Worm (Caenorhabditis elegans) whole organism, L1 larva: ENCODE results near the gene ZK896.1.
A peak's percentile ranks its signal among the peaks of the same experiment; 100 is the strongest.

ENCODE experiments used
- blmp-1 ChIP-seq: fragments of 150-350 bp; optimal IDR thresholded peaks from 2 replicates; lab custom pipeline; 2014; ENCODE audit warnings: missing biosample characterization, missing genetic modification characterization
- ceh-82 ChIP-seq, 3 experiments: fragments of 150-350 bp in 1 of 3; sonication (generic microtip) in 2 of 3; optimal IDR thresholded peaks; 2 replicates each; lab custom pipeline; 2014 to 2017; ENCODE audit warnings: missing biosample characterization in 3 of 3, missing genetic modification characterization in 3 of 3
- ceh-88 ChIP-seq: fragments of 200-800 bp; sonication (Bioruptor generic); IDR thresholded peaks from 2 replicates; pipeline ENCODE4 v1.3.6; 2022; ENCODE audit warnings: missing genetic modification characterization, missing compliant biosample characterization
- ces-1 ChIP-seq: fragments of 150-350 bp; optimal IDR thresholded peaks from 2 replicates; lab custom pipeline; 2014; ENCODE audit warnings: missing biosample characterization, missing genetic modification reagents, missing genetic modification characterization
- dpl-1 ChIP-seq, 3 experiments: fragments of 150-350 bp in 2 of 3; sonication (generic microtip) in 1 of 3; optimal IDR thresholded peaks; 2 replicates each; lab custom pipeline; 2014 to 2017; ENCODE audit warnings: missing biosample characterization in 3 of 3, missing genetic modification characterization in 3 of 3, missing genetic modification reagents in 3 of 3
- efl-1 ChIP-seq, 4 experiments: fragments of 150-350 bp; optimal IDR thresholded peaks in 3 of 4; peaks in 1 of 4; 1 replicate in 1 of 4; 2 replicates in 3 of 4; lab custom pipeline; 2014; ENCODE audit warnings: missing biosample characterization in 2 of 4, missing genetic modification characterization in 2 of 4, missing genetic modification reagents in 2 of 4
- elt-2 ChIP-seq: sonication (generic microtip); optimal IDR thresholded peaks from 2 replicates; lab custom pipeline; 2016; ENCODE audit warnings: missing genetic modification characterization, mild to moderate bottlenecking, inconsistent platforms, missing compliant biosample characterization, missing genetic modification reagents
- fkh-10 ChIP-seq: sonication (generic microtip); optimal IDR thresholded peaks from 2 replicates; lab custom pipeline; 2017; ENCODE audit warnings: missing biosample characterization, missing genetic modification reagents, missing genetic modification characterization
- fkh-4 ChIP-seq: sonication (generic microtip); optimal IDR thresholded peaks from 2 replicates; lab custom pipeline; 2016; ENCODE audit warnings: missing compliant biosample characterization, missing genetic modification characterization, borderline replicate concordance
- grh-1 ChIP-seq: fragments of 200-800 bp; sonication (Bioruptor generic); IDR thresholded peaks from 2 replicates; pipeline ENCODE4 v1.3.6; 2022; ENCODE audit warnings: missing genetic modification reagents, missing genetic modification characterization, missing compliant biosample characterization
- hpl-2 ChIP-seq: fragments of 150-350 bp; optimal IDR thresholded peaks from 2 replicates; lab custom pipeline; 2014; ENCODE audit warnings: missing biosample characterization, missing genetic modification reagents, missing genetic modification characterization
- irx-1 ChIP-seq: sonication (generic microtip); optimal IDR thresholded peaks from 2 replicates; lab custom pipeline; 2016; ENCODE audit warnings: missing genetic modification characterization, missing compliant biosample characterization
- jun-1 ChIP-seq: fragments of 150-350 bp; optimal IDR thresholded peaks from 2 replicates; lab custom pipeline; 2014; ENCODE audit warnings: missing biosample characterization, missing genetic modification reagents, missing genetic modification characterization
- lin-14 ChIP-seq: fragments of 200-800 bp; sonication (Bioruptor generic); optimal IDR thresholded peaks from 2 replicates; lab custom pipeline; 2018; ENCODE audit warnings: mild to moderate bottlenecking, missing genetic modification characterization, moderate library complexity, missing compliant biosample characterization
- lin-15B ChIP-seq: fragments of 150-350 bp; sonication (generic microtip); optimal IDR thresholded peaks from 3 replicates; lab custom pipeline; 2014; ENCODE audit warnings: missing biosample characterization, missing genetic modification characterization
- lin-35 ChIP-seq, 2 experiments: fragments of 150-350 bp; optimal IDR thresholded peaks; 2 replicates each; lab custom pipeline; 2014; ENCODE audit warnings: missing biosample characterization in 2 of 2, missing genetic modification characterization in 2 of 2, missing genetic modification reagents in 2 of 2
- lsy-2 ChIP-seq, 2 experiments: fragments of 150-350 bp; optimal IDR thresholded peaks; 2 replicates each; lab custom pipeline; 2014; ENCODE audit warnings: missing biosample characterization in 2 of 2, missing genetic modification characterization in 2 of 2
- mab-9 ChIP-seq: fragments of 200-800 bp; sonication (Bioruptor generic); IDR thresholded peaks from 2 replicates; pipeline ENCODE4 v1.3.6; 2022; ENCODE audit warnings: missing genetic modification reagents, missing genetic modification characterization, missing compliant biosample characterization
- mef-2 ChIP-seq: fragments of 150-350 bp; optimal IDR thresholded peaks from 2 replicates; lab custom pipeline; 2014; ENCODE audit warnings: missing biosample characterization, missing genetic modification characterization
- mep-1 ChIP-seq: fragments of 150-350 bp; optimal IDR thresholded peaks from 2 replicates; lab custom pipeline; 2014; ENCODE audit warnings: missing biosample characterization, missing genetic modification characterization
- nhr-11 ChIP-seq: fragments of 150-350 bp; optimal IDR thresholded peaks from 2 replicates; lab custom pipeline; 2014; ENCODE audit warnings: missing biosample characterization, missing genetic modification characterization
- nhr-20 ChIP-seq: sonication (generic microtip); optimal IDR thresholded peaks from 2 replicates; lab custom pipeline; 2016; ENCODE audit warnings: mild to moderate bottlenecking, missing genetic modification characterization, missing compliant biosample characterization
- nhr-71 ChIP-seq: sonication (generic microtip); optimal IDR thresholded peaks from 2 replicates; lab custom pipeline; 2016; ENCODE audit warnings: mild to moderate bottlenecking, missing genetic modification characterization, moderate library complexity, missing compliant biosample characterization
- nhr-84 ChIP-seq: sonication (generic microtip); optimal IDR thresholded peaks from 2 replicates; lab custom pipeline; 2017; ENCODE audit warnings: missing biosample characterization, missing genetic modification characterization
- nhr-85 ChIP-seq: sonication (generic microtip); peaks from one replicate; lab custom pipeline; 2016; ENCODE audit warnings: missing genetic modification characterization, inconsistent platforms, missing compliant biosample characterization
- nhr-90 ChIP-seq: sonication (generic microtip); optimal IDR thresholded peaks from 2 replicates; lab custom pipeline; 2016; ENCODE audit warnings: mild to moderate bottlenecking, missing genetic modification characterization, missing compliant biosample characterization; ENCODE audit not compliant: poor library complexity
- pag-3 ChIP-seq: sonication (generic microtip); optimal IDR thresholded peaks from 2 replicates; lab custom pipeline; 2017; ENCODE audit warnings: missing genetic modification characterization, mild to moderate bottlenecking, missing compliant biosample characterization, antibody characterized with exemption, borderline replicate concordance; ENCODE audit not compliant: insufficient read depth
- pax-3 ChIP-seq: fragments of 200-800 bp; sonication (Bioruptor generic); optimal IDR thresholded peaks from 2 replicates; lab custom pipeline; 2018; ENCODE audit warnings: mild to moderate bottlenecking, missing genetic modification characterization, moderate library complexity, missing compliant biosample characterization
- skn-1 ChIP-seq: fragments of 150-350 bp; optimal IDR thresholded peaks from 2 replicates; lab custom pipeline; 2014; ENCODE audit warnings: missing biosample characterization, missing genetic modification characterization
- snpc-4 ChIP-seq: fragments of 150-350 bp; optimal IDR thresholded peaks from 2 replicates; lab custom pipeline; 2014; ENCODE audit warnings: missing biosample characterization, missing genetic modification characterization
- snu-23 ChIP-seq: sonication (generic microtip); optimal IDR thresholded peaks from 2 replicates; lab custom pipeline; 2016; ENCODE audit warnings: missing genetic modification characterization, missing compliant biosample characterization
- sox-4 ChIP-seq: sonication (generic microtip); optimal IDR thresholded peaks from 2 replicates; lab custom pipeline; 2016; ENCODE audit warnings: missing genetic modification characterization, missing compliant biosample characterization
- sptf-1 ChIP-seq: fragments of 150-350 bp; optimal IDR thresholded peaks from 2 replicates; lab custom pipeline; 2014; ENCODE audit warnings: missing biosample characterization, missing genetic modification characterization
- tbx-2 ChIP-seq: sonication (generic microtip); optimal IDR thresholded peaks from 2 replicates; lab custom pipeline; 2016; ENCODE audit warnings: missing genetic modification characterization, missing compliant biosample characterization
- unc-30 ChIP-seq: sonication (generic microtip); optimal IDR thresholded peaks from 2 replicates; lab custom pipeline; 2017; ENCODE audit warnings: missing biosample characterization, missing genetic modification characterization
- unc-86 ChIP-seq: sonication (generic microtip); optimal IDR thresholded peaks from 2 replicates; lab custom pipeline; 2016; ENCODE audit warnings: missing genetic modification characterization, missing compliant biosample characterization
- vab-15 ChIP-seq: sonication (generic microtip); optimal IDR thresholded peaks from 2 replicates; lab custom pipeline; 2017; ENCODE audit warnings: missing genotype, mild to moderate bottlenecking, missing genetic modification characterization, missing compliant biosample characterization
- zag-1 ChIP-seq: fragments of 150-350 bp; optimal IDR thresholded peaks from 2 replicates; lab custom pipeline; 2014; ENCODE audit warnings: missing biosample characterization, missing genetic modification characterization

ZK896.1 gene

DNA sequence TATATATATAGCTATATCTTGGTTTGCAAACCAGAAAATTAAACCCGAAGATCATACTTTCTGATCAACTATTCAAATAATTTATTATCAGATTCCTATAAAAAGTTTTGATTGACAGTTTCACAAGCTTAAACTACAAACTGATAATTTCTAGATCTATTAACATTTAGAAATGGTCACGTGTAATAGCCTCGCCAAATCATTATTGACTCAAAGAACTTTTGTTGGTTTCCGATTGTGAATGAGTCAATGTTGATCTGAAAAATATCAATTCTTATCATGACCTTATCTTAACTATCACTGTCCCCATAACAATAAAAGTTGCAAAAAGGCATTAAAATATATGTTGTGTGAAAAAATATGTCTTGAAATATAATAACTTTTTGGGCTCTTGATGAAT, 33.0 kb downstream of the ZK896.1 start:
- TF ChIP-seq nhr-90 (peak; percentile 8), blmp-1 (tag; lab: Kevin White, UChicago) (no peak), ceh-88 (no peak), pax-3 (tag; lab: Kevin White, UChicago) (peak; percentile 8), lin-15B (tag; lab: Kevin White, UChicago) (no peak), jun-1 (tag; lab: Kevin White, UChicago) (peak; percentile 36), lin-14 (GFP tag; lab: Kevin White, UChicago) (peak; percentile 8), grh-1 (no peak), nhr-11 (tag; lab: Kevin White, UChicago) (no peak), sptf-1 (no peak), nhr-84 (tag; lab: Kevin White, UChicago) (no peak), elt-2 (tag; lab: Kevin White, UChicago) (peak; percentile 98), lin-35 (GFP tag; optimal IDR thresholded peaks at IDR 0.05; lab: Kevin White, UChicago) (peak in 1 of 2 experiments; percentile 29), fkh-4 (tag; lab: Kevin White, UChicago) (no peak), nhr-20 (peak; percentile 33), nhr-71 (tag; lab: Kevin White, UChicago) (peak; percentile 17)

DNA sequence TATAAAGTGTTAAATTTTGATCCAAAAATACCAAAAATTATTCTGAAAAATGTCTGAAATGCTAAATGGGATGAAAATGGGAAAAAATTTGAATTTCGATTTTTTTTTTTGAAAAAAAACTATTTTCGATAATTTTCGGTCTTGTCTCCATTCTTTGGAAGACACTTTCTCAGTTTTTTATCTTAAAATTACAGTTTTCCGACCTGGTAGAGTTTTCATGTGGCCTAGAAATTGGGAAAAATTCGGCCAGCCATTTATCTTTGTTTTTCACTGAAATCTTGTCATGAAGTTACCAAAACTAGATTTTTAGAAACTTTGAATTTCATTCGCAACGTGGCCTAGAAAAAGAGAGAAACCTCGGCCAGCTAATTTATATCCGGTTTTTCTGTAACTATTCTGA, 34.3 kb downstream of the ZK896.1 start:
- TF ChIP-seq nhr-85 (peak; percentile 52), blmp-1 (tag; lab: Kevin White, UChicago) (no peak)
- TF ChIP-seq, all 84 proteins: peak for 1

DNA sequence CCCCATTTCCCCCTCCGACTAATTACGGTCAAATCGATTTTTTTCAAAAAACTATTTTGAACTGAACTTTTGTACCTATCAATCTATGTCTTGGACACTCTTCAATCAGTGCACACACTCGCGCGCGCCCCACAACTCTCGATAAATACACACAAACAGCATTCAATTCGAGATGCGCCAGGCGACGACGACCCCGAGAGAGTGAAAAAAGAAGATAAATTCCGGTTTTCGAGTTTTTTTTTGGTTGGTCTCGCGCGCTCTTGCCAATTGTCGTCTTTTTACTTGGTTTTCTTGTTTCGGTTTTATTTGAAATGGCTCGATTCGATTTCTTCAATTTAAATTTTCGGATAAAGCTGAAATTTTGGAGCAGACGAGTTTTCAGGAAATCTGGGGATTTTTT, 34.8 kb downstream of the ZK896.1 start:
- TF ChIP-seq snu-23 (GFP tag; lab: Kevin White, UChicago): peak; percentile 51
- TF ChIP-seq pag-3 (tag; lab: Kevin White, UChicago): no peak
- peak; percentile 15; the same call in 1 of the 2 replicates for TF ChIP-seq grh-1
- TF ChIP-seq lsy-2 (tag; optimal IDR thresholded peaks at IDR 0.05; lab: Kevin White, UChicago): peak in 1 of 2 experiments; percentile 38
- no peak for TF ChIP-seq sox-4
- peak; percentile 28 for TF ChIP-seq mep-1 (tag; lab: Kevin White, UChicago)
- TF ChIP-seq mab-9 (GFP tag; lab: Robert Waterston, UW): no peak
- TF ChIP-seq irx-1 (tag; lab: Kevin White, UChicago): peak; percentile 5
- TF ChIP-seq ceh-88: no peak
- peak in 2 of 3 experiments; percentile 13 to 16 for TF ChIP-seq ceh-82 (tag; optimal IDR thresholded peaks at IDR 0.05; lab: Kevin White, UChicago)
- TF ChIP-seq snpc-4 (tag; lab: Kevin White, UChicago): no peak
- TF ChIP-seq tbx-2 (tag; lab: Kevin White, UChicago): peak; percentile 32
- no peak for TF ChIP-seq skn-1 (tag; lab: Kevin White, UChicago)
- TF ChIP-seq efl-1 (optimal IDR thresholded peaks at IDR 0.05; lab: Kevin White, UChicago): peak in 1 of 2 experiments; percentile 16
- TF ChIP-seq efl-1 (GFP tag; optimal IDR thresholded peaks at IDR 0.05 in 1 of 2; lab: Kevin White, UChicago): peak in 1 of 2 experiments; percentile 73
- no peak for TF ChIP-seq ces-1 (GFP tag; lab: Kevin White, UChicago)
- TF ChIP-seq nhr-85: peak; percentile 18
- TF ChIP-seq lin-35 (GFP tag; optimal IDR thresholded peaks at IDR 0.05; lab: Kevin White, UChicago): peak in 1 of 2 experiments; percentile 24
- no peak for TF ChIP-seq zag-1 (tag; lab: Kevin White, UChicago)
- peak in 1 of 3 experiments; percentile 29 for TF ChIP-seq dpl-1 (GFP tag; optimal IDR thresholded peaks at IDR 0.05; lab: Kevin White, UChicago)
- peak; percentile 83 for TF ChIP-seq lin-14 (GFP tag; lab: Kevin White, UChicago)
- peak; percentile 86 for TF ChIP-seq blmp-1 (tag; lab: Kevin White, UChicago)
- peak; percentile 40 for TF ChIP-seq nhr-20
- peak; percentile 30 for TF ChIP-seq nhr-71 (tag; lab: Kevin White, UChicago)

DNA sequence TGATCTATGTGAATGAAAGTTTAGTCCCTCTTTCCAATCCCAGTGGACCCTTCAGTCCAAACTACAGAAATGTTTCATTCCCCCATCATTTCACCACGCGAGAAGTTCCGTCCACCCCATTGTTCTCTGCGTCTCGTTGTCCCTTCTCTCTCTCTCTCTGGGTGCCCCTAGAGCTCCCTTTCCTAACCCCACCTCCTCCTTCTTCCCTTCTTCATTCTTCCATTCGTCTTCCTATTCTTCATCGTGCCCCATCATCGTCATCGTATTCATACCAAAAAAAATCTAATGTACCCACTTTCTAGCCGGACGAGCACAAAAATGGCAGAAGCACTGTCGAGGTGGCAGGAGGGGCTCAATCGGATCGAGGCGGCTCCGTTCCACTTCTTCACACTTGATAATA, 39.0 kb downstream of the ZK896.1 start, which contains the start of gene M02B1.3:
TSS of gene M02B1.3 (plus strand) at position 301 of the 400 bp plus-strand sequence.
- TF ChIP-seq mef-2 (tag; lab: Kevin White, UChicago): no peak
- no peak for TF ChIP-seq elt-2 (tag; lab: Kevin White, UChicago)
- no peak for TF ChIP-seq unc-86 (tag; lab: Kevin White, UChicago)
- TF ChIP-seq fkh-10 (GFP tag; lab: Kevin White, UChicago): no peak
- TF ChIP-seq nhr-71 (tag; lab: Kevin White, UChicago): no peak
- no peak for TF ChIP-seq hpl-2
- no peak for TF ChIP-seq vab-15 (tag; lab: Kevin White, UChicago)
- no peak for TF ChIP-seq unc-30 (tag; lab: Kevin White, UChicago)
